Fruit fly (Drosophila melanogaster) whole organism: ENCODE results near the gene p23.

Experiments used
- CG8478 ChIP-seq: fragments of >200 bp; optimal IDR thresholded peaks from 2 replicates; lab custom pipeline; 2018; ENCODE audit warnings: inconsistent platforms
- Dll ChIP-seq: fragments of >200 bp; optimal IDR thresholded peaks from 2 replicates; lab custom pipeline; 2017
- EcR ChIP-seq, 2 experiments: fragments of >200 bp; optimal IDR thresholded peaks; 2 replicates each; lab custom pipeline; 2017; ENCODE audit warnings: missing biosample characterization in 2 of 2, missing genetic modification characterization in 2 of 2, missing genetic modification reagents in 2 of 2
- pan ChIP-seq: fragments of >200 bp; optimal IDR thresholded peaks from 2 replicates; lab custom pipeline; 2017
- psq ChIP-seq: fragments of >200 bp; optimal IDR thresholded peaks from 2 replicates; lab custom pipeline; 2017
- usp ChIP-seq: fragments of >200 bp; optimal IDR thresholded peaks from 2 replicates; lab custom pipeline; 2017; ENCODE audit warnings: missing biosample characterization, missing genetic modification characterization, mixed read lengths

The p23 gene

DNA sequence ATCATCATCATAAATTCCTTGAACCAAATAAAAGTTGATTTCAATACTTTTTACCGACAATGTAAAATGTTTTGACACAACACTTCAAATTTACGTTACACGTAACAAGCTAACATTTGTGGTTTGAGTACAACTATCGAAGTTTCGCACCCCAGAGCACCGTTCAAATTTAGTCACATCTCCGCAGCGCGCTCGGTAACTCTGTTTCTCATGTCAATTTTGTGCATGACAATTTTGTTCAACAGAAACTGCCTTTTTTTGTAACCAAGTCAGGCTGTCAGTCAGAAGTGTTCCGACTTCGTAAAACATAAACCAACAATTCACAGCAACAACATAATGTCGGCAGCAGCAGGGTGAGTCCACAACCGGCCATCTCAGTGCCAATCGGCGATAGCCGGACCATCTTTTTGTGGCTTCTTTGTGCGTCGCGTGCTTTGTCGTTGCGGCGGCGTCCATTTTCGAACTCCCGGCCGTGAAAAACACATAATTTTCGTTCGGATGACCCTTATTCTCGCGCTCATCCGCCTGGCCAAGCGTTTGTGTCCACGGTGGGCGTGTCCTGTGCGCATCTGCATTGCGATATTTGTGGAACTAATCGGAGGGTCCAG is at the start of gene p23:
Gene p23 (plus strand): TSS at position 194 of the 608 bp plus-strand sequence.
- no peak for TF ChIP-seq psq
- no peak for TF ChIP-seq Dll (lab: Kevin White, UChicago)
- no peak for TF ChIP-seq usp (GFP tag; lab: Kevin White, UChicago)
- TF ChIP-seq EcR (GFP tag; optimal IDR thresholded peaks at IDR 0.05; lab: Kevin White, UChicago), result no peak
- TF ChIP-seq pan (lab: Kevin White, UChicago), result no peak
- TF ChIP-seq CG8478 (lab: Kevin White, UChicago), result no peak

DNA sequence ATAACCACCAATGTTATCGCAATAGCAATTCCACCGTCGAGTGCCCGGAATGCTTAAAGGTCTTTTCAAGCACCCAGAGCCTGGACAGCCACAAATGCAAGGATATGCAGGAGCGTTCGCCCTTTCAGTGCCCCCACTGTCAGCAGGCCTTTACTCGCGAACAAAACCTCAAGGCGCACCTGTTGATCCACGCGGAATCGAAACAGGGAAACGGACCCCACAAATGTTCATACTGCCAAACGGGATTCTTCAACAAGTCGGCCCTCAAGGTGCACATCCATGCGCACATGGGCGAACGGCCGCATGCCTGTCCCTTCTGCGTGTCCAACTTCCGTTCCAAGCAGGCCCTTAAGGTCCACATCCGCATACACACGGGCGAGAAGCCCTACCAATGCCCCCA is 49.7 kb upstream of the p23 start:
- TF ChIP-seq EcR (GFP tag; optimal IDR thresholded peaks at IDR 0.05; lab: Kevin White, UChicago) (no peak), pan (lab: Kevin White, UChicago) (no peak)

DNA sequence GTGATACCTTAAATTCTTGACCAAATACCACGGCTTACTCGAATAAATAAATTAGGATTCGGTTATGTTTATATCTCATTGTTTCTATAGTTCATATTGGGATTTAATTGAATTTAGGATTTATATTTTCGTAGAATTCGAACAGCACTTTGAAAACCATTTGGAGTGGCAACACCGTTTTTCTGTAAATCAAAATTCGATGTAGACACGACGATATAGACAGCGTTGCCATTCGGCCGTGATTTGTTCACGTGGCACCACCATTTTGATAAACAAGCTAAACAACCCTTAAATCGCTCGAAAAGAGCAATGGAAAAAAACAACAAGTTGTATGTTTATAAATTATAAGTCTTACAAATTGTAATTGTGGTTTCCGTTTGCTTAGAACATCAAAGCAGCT is 49.1 kb upstream of the p23 start:
- TF ChIP-seq CG8478 (lab: Kevin White, UChicago), result no peak
- no peak for TF ChIP-seq psq
- no peak for TF ChIP-seq usp (GFP tag; lab: Kevin White, UChicago)
- no peak for TF ChIP-seq EcR (GFP tag; optimal IDR thresholded peaks at IDR 0.05; lab: Kevin White, UChicago)
- no peak for TF ChIP-seq pan (lab: Kevin White, UChicago)
- TF ChIP-seq Dll (lab: Kevin White, UChicago), result no peak

DNA sequence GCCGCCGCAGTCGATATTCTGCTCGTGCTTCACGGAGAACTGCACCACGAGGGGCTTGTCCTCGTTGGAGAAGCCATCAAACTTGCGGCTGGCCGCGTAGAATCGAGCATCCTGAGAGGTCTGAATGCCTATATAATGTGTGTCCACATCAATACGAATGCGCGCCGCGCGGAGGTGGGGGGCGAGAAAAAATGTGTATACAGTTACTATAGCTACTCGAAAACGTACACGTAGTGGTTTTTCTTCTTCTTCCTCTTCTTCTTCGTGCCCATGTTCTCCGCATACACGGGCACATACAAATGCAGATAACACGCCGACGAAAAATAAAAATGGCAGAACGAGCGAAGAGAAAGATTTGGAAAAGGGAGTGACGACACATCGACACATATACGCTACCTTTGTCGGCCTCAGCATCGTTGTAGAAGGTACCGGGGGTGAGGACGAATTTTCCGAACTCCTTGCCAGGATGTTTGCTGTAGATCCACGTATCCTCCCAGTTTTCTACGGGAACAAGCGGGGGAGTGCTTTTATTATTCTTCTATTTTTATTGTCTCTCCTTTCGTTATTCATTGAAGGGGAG is 47.6 kb upstream of the p23 start:
- TF ChIP-seq EcR (GFP tag; optimal IDR thresholded peaks at IDR 0.05; lab: Kevin White, UChicago), result no peak
- no peak for TF ChIP-seq pan (lab: Kevin White, UChicago)
- no peak for TF ChIP-seq usp (GFP tag; lab: Kevin White, UChicago)
- no peak for TF ChIP-seq psq
- no peak for TF ChIP-seq Dll (lab: Kevin White, UChicago)
- TF ChIP-seq CG8478 (lab: Kevin White, UChicago), result no peak

DNA sequence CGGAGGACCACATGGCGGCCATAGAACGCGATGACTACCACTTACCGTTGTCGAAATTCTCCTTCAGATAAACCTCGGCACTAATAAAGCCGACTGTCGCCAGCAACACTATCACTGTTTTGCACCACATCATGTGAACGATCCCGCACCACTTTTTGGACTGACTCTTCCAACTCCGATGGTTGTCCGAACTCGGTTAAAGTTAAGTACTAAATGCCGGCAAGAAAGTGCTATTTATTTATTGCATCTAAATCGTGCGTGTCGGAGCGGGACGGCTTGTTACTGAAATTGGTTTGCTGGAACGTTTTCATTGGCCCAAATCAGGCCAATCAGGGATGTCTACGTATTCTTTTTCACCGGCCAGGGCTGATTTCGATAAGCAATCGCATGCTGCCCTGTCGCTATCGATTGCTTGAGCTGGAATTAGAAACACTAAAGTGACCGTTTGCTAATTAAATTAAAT is 47.1 kb upstream of the p23 start, which contains the start of gene Calr:
Gene Calr (minus strand): TSS at position 219 of the 463 bp plus-strand sequence.
- peak; percentile 32 for TF ChIP-seq CG8478 (lab: Kevin White, UChicago)
- no peak for TF ChIP-seq pan (lab: Kevin White, UChicago)

DNA sequence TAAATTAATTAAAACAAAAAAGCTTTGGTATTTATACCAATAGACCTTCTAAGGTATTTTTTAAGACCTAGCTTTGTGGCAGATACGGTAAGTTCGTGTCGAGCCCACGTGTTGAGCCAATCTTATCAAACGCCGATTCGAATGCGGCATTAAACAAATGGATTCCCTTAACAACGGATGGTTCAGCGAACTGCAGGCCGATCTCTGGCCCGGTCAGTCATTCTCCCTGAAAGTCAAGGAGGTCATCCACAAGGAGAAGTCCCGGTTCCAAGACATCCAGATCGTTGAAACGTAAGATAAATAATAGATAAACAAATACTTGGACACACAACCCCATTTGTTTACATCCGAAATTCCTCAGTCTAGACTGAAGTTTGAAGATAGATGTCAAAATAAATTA is 46.2 kb upstream of the p23 start, which contains the start of gene SpdS:
Gene SpdS (plus strand): TSS at position 78 of the 400 bp plus-strand sequence.
- TF ChIP-seq usp (GFP tag; lab: Kevin White, UChicago) (no peak), CG8478 (lab: Kevin White, UChicago) (no peak), EcR (GFP tag; optimal IDR thresholded peaks at IDR 0.05; lab: Kevin White, UChicago) (no peak), pan (lab: Kevin White, UChicago) (no peak), Dll (lab: Kevin White, UChicago) (no peak), psq (no peak)

DNA sequence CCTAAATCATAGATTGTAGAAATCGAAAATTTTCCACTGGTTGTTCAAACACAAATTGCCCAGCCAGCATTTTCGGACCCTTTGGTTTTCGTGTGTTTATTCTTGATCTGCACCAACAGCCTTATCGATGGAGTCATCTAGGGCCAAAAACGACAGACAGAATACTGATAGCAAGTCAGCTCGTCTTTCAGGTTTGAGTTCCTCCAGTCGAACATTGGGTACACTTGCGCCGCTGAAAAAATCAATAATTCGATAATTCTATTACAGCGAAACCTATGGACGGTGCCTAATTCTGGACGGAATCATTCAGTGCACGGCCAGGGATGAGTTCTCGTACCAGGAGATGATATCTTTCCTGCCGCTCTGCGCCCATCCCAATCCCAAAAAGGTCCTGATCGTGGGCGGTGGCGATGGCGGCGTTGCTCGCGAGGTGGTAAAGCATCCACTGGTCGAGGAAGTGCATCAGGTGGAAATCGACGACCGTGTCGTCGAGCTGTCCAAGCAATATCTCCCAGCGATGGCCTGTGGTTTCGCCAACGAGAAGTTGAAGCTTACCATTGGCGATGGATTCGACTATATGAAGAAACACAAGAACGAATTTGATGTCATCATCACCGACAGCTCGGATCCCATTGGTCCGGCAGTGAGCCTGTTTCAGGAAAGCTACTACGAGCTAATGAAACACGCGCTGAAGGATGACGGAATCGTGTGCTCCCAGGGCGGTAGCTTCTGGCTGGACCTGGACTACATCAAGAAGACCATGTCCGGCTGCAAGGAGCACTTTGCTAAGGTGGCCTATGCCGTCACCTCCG is 45.4 kb upstream of the p23 start:
- TF ChIP-seq psq, result no peak
- no peak for TF ChIP-seq Dll (lab: Kevin White, UChicago)
- TF ChIP-seq CG8478 (lab: Kevin White, UChicago), result no peak
- no peak for TF ChIP-seq usp (GFP tag; lab: Kevin White, UChicago)
- TF ChIP-seq pan (lab: Kevin White, UChicago), result no peak
- no peak for TF ChIP-seq EcR (GFP tag; optimal IDR thresholded peaks at IDR 0.05; lab: Kevin White, UChicago)

DNA sequence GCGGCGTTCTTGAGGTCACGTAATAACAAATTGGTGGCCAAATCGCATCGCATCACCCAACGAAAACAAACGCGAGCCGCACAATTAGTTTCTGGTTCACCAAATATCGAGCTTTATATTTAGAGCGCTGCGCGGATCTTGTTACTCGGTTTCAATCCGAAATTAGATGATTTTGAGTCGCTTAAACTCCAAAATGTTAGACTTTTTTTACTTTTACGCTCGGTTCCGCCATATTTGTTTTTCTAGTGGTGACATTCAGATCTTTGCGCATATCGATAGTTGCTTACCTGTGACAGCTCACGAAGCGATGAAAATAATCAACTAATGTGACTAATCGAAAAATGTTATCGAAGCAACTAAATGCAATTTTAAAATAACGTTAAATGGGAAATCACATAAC is 40.4 kb upstream of the p23 start, which contains the start of gene Scm:
Gene Scm (minus strand): TSS at position 251 of the 400 bp plus-strand sequence.
- TF ChIP-seq Dll (lab: Kevin White, UChicago), result no peak
- TF ChIP-seq EcR (GFP tag; optimal IDR thresholded peaks at IDR 0.05; lab: Kevin White, UChicago), result no peak

DNA sequence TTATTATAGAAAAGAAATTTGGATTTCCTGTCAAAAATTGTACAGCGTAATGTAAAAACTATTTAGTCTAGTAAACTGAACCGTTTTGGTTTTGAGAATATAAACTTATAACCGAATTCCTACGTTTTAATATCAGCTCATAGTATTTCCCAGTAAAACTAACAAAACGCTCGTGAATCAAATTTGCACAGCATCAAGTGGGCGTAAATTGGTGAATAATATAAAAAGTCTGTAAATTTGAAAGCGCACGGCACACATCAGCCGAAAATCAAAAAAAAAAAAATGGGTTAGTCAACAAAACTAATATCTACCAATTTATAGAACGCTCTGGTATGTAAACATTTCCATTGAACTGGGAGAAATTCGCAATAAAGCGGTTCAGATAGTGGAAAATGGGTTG is 39.8 kb upstream of the p23 start, which contains the start of gene Dh44:
Gene Dh44 (plus strand): TSS at position 301 of the 400 bp plus-strand sequence.
- TF ChIP-seq usp (GFP tag; lab: Kevin White, UChicago), result no peak
- no peak for TF ChIP-seq EcR (GFP tag; optimal IDR thresholded peaks at IDR 0.05; lab: Kevin White, UChicago)

DNA sequence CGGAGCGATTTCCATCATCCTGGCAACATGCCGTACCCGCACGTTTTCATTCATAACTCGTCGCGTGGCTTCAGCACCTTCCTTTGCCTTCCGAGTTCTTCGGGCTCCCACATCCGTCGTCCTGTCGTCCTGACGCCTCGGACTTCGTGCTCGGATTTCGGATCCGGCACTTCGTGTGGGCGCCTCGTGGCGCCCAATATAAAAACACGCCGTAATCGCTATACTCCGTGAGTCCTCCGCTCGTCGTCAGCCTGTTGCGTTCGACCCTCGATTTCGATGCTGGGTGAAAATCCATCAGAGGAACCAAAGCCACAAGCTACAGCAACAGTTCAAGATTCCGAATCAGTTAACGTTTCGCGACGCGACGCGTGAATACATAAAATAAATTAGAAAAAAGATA is 37.4 kb upstream of the p23 start:
- TF ChIP-seq EcR (GFP tag; optimal IDR thresholded peaks at IDR 0.05; lab: Kevin White, UChicago) (no peak), psq (no peak), CG8478 (lab: Kevin White, UChicago) (no peak), Dll (lab: Kevin White, UChicago) (no peak), usp (GFP tag; lab: Kevin White, UChicago) (no peak), pan (lab: Kevin White, UChicago) (no peak)

DNA sequence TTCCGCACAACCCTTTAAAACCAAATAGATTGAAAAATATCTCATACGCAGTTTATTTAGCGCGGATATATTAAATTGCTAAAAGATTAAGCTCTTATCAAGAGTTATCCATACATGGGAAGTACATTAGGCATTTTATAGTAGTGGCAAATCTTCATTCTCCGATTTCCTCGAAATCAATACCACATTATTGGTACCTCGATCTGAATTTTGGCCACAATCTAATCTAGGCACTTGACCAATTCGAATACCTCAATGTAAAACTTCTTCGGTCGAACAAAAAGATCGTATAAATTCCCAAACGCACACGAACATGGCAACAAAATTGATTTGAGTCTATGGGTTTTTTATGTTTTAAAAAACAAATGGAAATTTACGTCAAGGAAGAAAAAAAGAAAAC is 33.8 kb upstream of the p23 start:
- no peak for TF ChIP-seq psq
- TF ChIP-seq Dll (lab: Kevin White, UChicago), result no peak
- no peak for TF ChIP-seq CG8478 (lab: Kevin White, UChicago)
- TF ChIP-seq pan (lab: Kevin White, UChicago), result no peak
- no peak for TF ChIP-seq usp (GFP tag; lab: Kevin White, UChicago)
- TF ChIP-seq EcR (GFP tag; optimal IDR thresholded peaks at IDR 0.05; lab: Kevin White, UChicago), result no peak

DNA sequence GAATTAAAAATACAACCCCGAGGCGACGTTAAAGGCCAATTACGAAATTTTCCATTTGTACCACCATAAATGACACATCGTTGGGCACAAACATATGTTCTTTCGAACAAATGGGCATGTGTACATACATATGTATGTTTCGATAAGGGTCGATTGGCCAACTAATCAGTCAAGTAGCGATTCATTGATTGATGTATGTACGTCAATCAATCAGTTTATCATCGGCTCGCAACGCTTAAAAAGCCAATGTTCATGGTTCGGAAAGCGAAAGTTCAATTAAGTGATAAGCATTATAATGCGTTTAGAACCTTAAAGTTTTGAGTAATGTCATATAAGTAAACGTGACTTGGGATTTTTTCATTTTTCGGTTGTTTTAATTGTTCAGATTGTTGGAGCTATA is 33.1 kb upstream of the p23 start:
- TF ChIP-seq pan (lab: Kevin White, UChicago) (no peak), psq (no peak), usp (GFP tag; lab: Kevin White, UChicago) (no peak), CG8478 (lab: Kevin White, UChicago) (no peak), EcR (GFP tag; optimal IDR thresholded peaks at IDR 0.05; lab: Kevin White, UChicago) (no peak)
